Worm (Caenorhabditis elegans): ENCODE data around the gene nlp-2.

- TF ChIP-seq pqm-1 (tag; optimal IDR thresholded peaks at IDR 0.05) (no peak), hlh-15 (tag; optimal IDR thresholded peaks at IDR 0.05) (no peak), nhr-11 (tag; optimal IDR thresholded peaks at IDR 0.05) (no peak), ceh-2 (tag; optimal IDR thresholded peaks at IDR 0.05) (no peak), ama-1 (optimal IDR thresholded peaks at IDR 0.05) (no peak), F13H6.1 (tag; optimal IDR thresholded peaks at IDR 0.05) (no peak), sox-4 (tag; optimal IDR thresholded peaks at IDR 0.05) (no peak), gmeb-2 (tag; optimal IDR thresholded peaks at IDR 0.05) (no peak)
Measured at ce11 chrX:2301821-2302220, 42.7 kb downstream of the nlp-2 start.

All from whole organism, late embryonic.